Fruit fly (Drosophila melanogaster): ENCODE measurements around the gene CG3168.

CG3168 gene

DNA sequence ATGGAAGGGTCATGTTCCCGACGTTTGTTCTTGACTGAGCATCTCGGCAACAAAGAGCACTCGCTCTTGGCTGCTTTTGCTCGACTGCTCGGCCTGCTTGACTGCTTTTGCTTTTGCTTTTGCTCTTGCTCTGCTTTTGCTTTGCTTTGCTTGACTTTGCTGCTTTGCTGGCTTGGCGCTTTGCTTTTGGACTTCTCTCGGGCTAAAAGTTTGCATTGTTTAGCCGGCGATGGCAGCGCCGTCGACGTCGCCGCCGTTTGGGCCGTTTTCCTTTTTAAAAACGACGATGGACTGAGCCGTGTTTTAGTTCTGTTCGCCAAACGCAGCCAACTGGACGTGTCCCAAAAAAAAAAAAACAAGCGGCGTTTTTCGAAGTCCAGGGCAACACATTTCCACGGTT lies 7.5 kb upstream of the CG3168 start, which contains the start of gene CG14439:
Gene CG14439 (plus strand): TSS at position 301 of the 400 bp plus-strand sequence.
- TF ChIP-seq Adf1 (GFP tag; IDR thresholded peaks at IDR 0.05) (peak; percentile 60), CG14441 (GFP tag; IDR thresholded peaks at IDR 0.05) (0 out of 2 replicates have a peak, but pooled peaks have one; percentile 8), CG17361 (GFP tag; IDR thresholded peaks at IDR 0.05) (no peak), Trl (optimal IDR thresholded peaks at IDR 0.05) (peak in 1 of 2 experiments; percentile 11), Trl (GFP tag; optimal IDR thresholded peaks at IDR 0.05) (no peak), chinmo (GFP tag; IDR thresholded peaks at IDR 0.05; ENCODE audit: partially characterized antibody) (no peak)

DNA sequence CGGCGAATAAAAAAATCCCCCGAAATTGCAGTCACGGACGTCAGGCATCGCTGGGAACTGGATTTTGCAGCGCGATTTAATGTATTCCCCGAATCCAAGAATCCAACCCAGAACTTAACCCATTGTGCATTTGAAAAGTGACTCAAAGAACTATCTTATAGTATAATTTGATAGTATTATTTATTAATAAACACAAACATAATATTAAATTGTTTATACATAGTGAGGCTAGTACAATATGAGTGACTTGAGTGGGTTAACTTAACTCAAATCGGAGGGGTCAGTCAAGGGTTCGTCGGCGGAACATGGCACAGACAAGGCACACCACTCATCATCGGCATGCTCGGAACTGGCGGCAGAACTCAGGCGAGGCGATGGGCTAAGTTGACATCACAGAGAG lies 6.4 kb upstream of the CG3168 start:
- TF ChIP-seq CG12769 (tag; optimal IDR thresholded peaks at IDR 0.05) (peak; percentile 50), CG13424 (tag; optimal IDR thresholded peaks at IDR 0.05) (no peak)

DNA sequence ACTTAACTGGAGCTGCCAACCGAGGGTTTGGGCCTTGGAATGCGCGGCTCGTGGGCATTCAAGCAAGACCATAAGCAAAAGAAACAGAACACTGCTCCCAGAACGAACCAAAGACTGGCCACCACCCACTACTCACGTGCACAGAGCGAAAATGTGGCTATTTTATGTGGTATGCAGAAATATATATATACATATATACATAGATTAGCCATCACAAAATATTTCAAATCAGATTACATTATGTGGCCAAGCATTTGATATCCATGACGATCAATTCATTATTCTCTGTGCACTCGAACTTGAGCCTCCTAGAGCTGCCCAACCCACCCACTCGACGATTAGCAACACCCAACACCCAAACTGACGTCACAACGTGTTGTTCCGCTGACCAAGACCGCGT lies 5.8 kb upstream of the CG3168 start:
- TF ChIP-seq row (GFP tag; IDR thresholded peaks at IDR 0.05) = peak; percentile 8; the same call in 1 of the 3 replicates
- TF ChIP-seq bsh (GFP tag; optimal IDR thresholded peaks at IDR 0.05) = peak in 1 of 2 experiments; percentile 69
- peak; percentile 55 for TF ChIP-seq CG32532 (GFP tag; IDR thresholded peaks at IDR 0.05)
- TF ChIP-seq slbo (GFP tag; IDR thresholded peaks at IDR 0.05) = peak; percentile 30; the same call in 1 of the 2 replicates
- TF ChIP-seq Drgx (GFP tag; IDR thresholded peaks at IDR 0.05) = peak; percentile 76
- TF ChIP-seq Rfx (GFP tag; IDR thresholded peaks at IDR 0.05) = 0 out of 2 replicates have a peak, but pooled peaks have one; percentile 28
- no peak for TF ChIP-seq br (optimal IDR thresholded peaks at IDR 0.05)
- peak; percentile 57 for TF ChIP-seq Med (GFP tag)
- TF ChIP-seq chinmo (GFP tag; IDR thresholded peaks at IDR 0.05; ENCODE audit: partially characterized antibody) = 0 out of 4 replicates have a peak, but pooled peaks have one; percentile 45
- TF ChIP-seq sd (tag; optimal IDR thresholded peaks at IDR 0.05) = no peak
- TF ChIP-seq klu (GFP tag; IDR thresholded peaks at IDR 0.05) = no peak
- TF ChIP-seq CG9932 (GFP tag; IDR thresholded peaks at IDR 0.05) = 0 out of 2 replicates have a peak, but pooled peaks have one; percentile 32

DNA sequence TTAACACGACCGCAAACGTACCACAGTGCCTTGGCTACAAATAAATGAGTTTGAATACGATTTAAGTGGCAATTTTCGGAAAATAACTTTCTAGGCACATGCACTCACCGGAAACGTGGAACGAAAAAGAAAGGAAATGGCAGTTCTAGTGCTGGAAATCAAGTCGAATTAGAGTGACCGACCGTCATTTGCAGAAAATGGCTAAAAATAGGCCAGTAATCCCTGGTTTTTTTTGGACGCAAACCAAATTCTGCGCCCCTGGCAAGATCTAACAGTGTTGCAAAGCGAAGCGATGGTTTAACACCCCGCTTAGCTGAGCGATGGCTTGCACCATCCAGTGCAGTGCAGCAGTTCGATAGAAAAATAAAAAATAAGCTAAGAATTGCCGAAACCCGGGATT lies 4.3 kb upstream of the CG3168 start, which contains the start of gene RpL17:
Gene RpL17 (minus strand): TSS at position 151 of the 400 bp plus-strand sequence.
- TF ChIP-seq Pdp1 (GFP tag; optimal IDR thresholded peaks at IDR 0.05) (peak; percentile 67 to 79), bab2 (GFP tag; optimal IDR thresholded peaks at IDR 0.05) (peak; percentile 70), CG9437 (GFP tag; optimal IDR thresholded peaks at IDR 0.05) (peak; percentile 71), CrebB (tag; optimal IDR thresholded peaks at IDR 0.05) (peak; percentile 91), CG10462 (GFP tag; optimal IDR thresholded peaks at IDR 0.05) (peak; percentile 46), CG15514 (GFP tag; optimal IDR thresholded peaks at IDR 0.05) (peak; percentile 90), fd102C (GFP tag; optimal IDR thresholded peaks at IDR 0.05) (peak; percentile 74), CoRest (tag; optimal IDR thresholded peaks at IDR 0.05) (peak; percentile 57), usp (GFP tag; optimal IDR thresholded peaks at IDR 0.05) (no peak), Lhr (GFP tag; optimal IDR thresholded peaks at IDR 0.05) (peak; percentile 93), HHEX (GFP tag; optimal IDR thresholded peaks at IDR 0.05) (peak; percentile 84), CG14441 (GFP tag; IDR thresholded peaks at IDR 0.05) (peak; percentile 96), CG15696 (tag; optimal IDR thresholded peaks at IDR 0.05) (peak; percentile 27), Dref (GFP tag; IDR thresholded peaks at IDR 0.05) (peak; percentile 55), otp (GFP tag; IDR thresholded peaks at IDR 0.05) (peak; percentile 90), nerfin-1 (tag; optimal IDR thresholded peaks at IDR 0.05) (peak; percentile 57), chm (GFP tag; IDR thresholded peaks at IDR 0.05) (peak; percentile 93), eve (GFP tag; optimal IDR thresholded peaks at IDR 0.05) (no peak), CG15073 (GFP tag; optimal IDR thresholded peaks at IDR 0.05) (no peak), CG7987 (GFP tag; optimal IDR thresholded peaks at IDR 0.05) (peak; percentile 93), chn (GFP tag; optimal IDR thresholded peaks at IDR 0.05) (peak; percentile 75), Fer2 (tag; optimal IDR thresholded peaks at IDR 0.05) (peak; percentile 51), shn (GFP tag; optimal IDR thresholded peaks at IDR 0.05) (peak; percentile 88), wek (GFP tag; optimal IDR thresholded peaks at IDR 0.05) (peak; percentile 91), CG8924 (tag; optimal IDR thresholded peaks at IDR 0.05) (peak; percentile 51), TFAM (GFP tag; optimal IDR thresholded peaks at IDR 0.05) (peak; percentile 42), Oaz (GFP tag; IDR thresholded peaks at IDR 0.05) (peak; percentile 67; the same call in 1 of the 2 replicates), fd96Cb (tag; optimal IDR thresholded peaks at IDR 0.05) (peak; percentile 30)

Data from whole organism, embryonic.